Worm (Caenorhabditis elegans) whole organism, L2 larva: Measurements from ENCODE around the gene mtl-2.

Experiments used
- C34F6.9 ChIP-seq: fragments of 150-350 bp; optimal IDR thresholded peaks from 2 replicates; lab custom pipeline; 2014; ENCODE audit warnings: missing biosample characterization, missing genetic modification characterization
- ztf-4 ChIP-seq: fragments of 150-350 bp; optimal IDR thresholded peaks from 2 replicates; lab custom pipeline; 2014; ENCODE audit warnings: missing biosample characterization, missing genetic modification characterization

ce11 chrV:14010021-14010420 is 8.5 kb downstream of the mtl-2 start:
- TF ChIP-seq C34F6.9 (tag; lab: Kevin White, UChicago) (no peak), ztf-4 (tag; lab: Kevin White, UChicago) (no peak)
